Fruit fly (Drosophila melanogaster): ENCODE results near the gene Sik2.

The Sik2 gene

DNA sequence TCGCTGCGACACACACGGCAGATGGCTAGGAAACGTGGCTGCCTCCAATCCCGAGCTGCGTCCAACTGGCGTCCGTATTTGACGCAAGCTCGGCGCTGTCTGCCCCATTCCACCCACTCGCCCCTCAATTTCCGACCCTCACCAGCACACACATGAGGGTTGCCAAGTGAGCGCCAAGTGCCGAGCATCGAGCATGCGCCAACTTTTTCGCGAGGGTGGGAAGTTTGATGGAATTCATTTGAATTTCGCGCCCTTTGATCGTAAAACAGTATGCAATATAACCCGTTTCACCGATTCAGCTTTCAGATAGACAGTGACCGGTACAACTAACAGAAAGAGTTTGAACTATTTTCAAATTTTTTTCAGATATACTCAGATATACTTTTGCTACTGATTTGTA is at the start of gene Sik2:
Gene Sik2 (minus strand): TSS at position 67 of the 400 bp plus-strand sequence.
- no peak for TF ChIP-seq noc (tag; optimal IDR thresholded peaks at IDR 0.05)

DNA sequence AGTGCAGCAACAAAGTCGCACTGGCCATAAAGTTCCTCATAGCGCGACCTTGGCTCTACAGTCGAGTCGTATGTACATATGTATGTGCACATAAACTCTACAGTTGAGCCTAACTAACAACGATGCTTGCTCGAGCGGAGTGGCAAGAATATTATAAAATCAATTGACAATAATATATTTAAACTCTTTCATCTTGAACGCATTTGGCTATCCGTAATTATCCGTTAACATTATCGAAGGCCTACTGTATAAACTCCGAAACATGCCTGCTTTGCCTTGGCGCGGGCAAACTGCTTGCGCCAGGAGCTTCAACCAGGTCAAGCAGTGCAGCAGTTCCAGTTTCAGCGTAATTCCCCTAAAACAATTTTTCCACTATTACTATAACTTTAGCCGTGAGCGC is 46.9 kb upstream of the Sik2 start:
- TF ChIP-seq noc (tag; optimal IDR thresholded peaks at IDR 0.05): no peak

DNA sequence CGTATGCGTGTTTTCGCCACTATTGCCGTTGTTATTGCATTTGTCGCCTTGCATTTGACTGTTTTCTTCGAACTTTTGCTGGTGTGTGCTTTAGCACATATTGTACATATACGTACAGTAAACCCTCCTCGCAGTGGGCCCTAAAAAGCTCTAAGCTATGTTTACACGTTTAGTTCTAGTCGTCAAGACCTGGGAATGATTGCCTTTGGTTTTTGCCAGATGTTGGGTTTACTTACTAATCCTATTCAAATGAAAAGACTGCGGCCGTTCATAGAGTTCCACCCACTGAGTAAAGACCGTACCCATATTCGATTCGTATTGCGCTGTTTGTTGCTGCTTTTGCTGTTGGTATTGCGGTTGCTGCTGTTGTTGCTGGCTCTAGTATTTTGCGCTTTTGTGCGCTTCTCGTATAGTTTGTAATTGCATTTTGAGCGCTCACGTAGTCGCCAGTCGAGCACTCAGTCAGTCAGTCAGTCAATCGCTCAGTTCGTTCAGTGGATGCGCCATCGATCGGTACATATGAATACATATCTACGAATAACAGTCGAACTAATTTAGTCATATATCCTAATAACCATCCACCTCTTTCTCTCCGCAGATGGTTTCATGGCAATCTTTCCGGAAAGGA is 46.2 kb upstream of the Sik2 start:
- TF ChIP-seq noc (tag; optimal IDR thresholded peaks at IDR 0.05): no peak

DNA sequence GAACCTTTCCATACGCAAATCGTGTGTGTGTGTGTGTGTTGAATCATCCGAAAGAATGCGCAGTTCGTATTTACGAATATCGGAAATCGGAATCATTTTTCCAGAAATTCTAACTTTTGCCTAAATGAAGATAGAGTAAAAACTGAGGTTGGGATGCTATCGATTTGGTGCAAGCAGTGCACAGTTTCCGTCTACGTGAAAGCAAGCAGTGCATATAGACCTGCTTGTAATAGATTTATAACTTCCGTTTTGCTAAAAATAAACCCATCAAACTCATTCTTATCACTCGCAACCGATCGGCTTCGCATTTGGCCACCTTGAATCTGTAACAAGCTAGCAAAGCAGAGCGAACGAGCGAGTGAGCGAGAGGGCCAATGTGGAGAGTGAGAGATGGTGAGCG is 44.7 kb upstream of the Sik2 start:
- no peak for TF ChIP-seq noc (tag; optimal IDR thresholded peaks at IDR 0.05)

DNA sequence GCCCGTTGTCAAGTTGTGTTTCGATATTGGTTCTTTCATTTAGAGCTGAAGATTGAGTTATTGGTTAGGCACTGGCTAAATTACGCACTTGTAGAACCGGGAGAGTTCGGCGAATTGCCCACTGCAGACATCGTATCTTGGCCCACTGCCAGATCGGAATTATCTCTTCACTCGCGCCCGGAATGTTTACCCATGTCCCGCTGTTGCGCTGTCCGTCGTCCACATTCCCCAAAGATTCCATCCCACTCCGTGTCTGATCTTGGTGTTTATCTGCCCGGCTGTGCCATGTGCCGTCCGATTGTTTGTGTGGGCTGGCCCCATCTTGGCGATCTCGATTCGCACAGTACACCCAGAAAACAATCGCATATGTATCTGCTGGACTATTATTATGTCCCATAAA is 42.6 kb upstream of the Sik2 start:
- no peak for TF ChIP-seq noc (tag; optimal IDR thresholded peaks at IDR 0.05)

DNA sequence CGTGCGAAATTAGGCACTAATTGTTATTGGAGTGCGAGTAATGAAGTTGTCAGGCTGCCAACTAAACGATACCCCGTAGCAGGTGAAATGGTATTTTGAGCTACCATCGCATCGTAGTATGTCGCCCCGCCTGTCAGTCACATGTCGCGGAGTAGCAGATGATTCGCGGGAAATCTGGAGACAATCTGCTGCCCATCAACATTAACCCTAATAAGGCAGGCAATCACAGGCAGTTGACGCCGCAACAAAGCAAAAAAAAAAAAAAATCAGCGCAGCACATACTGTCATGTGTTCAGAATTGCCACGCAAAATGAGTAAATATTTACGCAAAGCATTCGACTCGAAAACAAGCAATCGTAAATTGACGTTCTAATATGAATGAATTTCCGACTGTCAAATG is 42.1 kb upstream of the Sik2 start:
- no peak for TF ChIP-seq noc (tag; optimal IDR thresholded peaks at IDR 0.05)

DNA sequence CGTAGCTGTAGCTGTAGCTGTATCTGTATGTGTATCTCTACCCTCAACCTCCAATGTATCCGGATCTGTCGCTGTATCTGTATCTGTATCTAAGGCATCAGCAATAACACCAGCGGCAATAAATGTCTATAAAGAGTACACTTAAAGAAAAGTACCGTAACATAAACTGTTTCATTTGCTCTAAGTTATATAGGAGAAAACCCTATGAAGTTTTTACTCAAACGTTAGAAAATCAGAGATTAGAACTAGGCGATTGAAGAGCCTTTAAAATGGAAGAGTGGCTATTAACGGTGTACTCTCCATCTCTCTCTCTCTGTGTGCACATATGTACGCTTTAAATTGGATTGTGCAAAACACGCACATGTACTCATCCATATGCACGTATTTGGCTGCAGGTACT is 36.6 kb upstream of the Sik2 start:
- no peak for TF ChIP-seq noc (tag; optimal IDR thresholded peaks at IDR 0.05)

DNA sequence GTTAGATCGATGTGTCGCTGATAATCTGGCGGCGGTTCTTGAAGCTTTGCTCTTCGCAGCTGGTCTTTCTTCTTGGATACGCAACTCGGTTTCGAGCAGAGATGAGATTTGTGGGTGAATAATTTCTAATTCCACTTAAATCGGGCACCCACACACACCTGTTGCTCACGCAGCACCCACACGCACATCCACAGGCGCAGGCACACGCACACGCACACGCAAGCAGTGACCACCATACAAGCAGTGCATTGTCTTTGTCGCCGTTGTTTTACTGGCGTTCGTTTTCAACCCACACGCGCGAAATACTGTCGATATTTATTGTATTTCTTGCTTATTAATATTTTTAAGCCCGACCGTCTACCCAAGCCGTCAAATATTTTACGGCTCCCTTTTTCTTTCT is 34.6 kb upstream of the Sik2 start:
- TF ChIP-seq noc (tag; optimal IDR thresholded peaks at IDR 0.05): no peak

DNA sequence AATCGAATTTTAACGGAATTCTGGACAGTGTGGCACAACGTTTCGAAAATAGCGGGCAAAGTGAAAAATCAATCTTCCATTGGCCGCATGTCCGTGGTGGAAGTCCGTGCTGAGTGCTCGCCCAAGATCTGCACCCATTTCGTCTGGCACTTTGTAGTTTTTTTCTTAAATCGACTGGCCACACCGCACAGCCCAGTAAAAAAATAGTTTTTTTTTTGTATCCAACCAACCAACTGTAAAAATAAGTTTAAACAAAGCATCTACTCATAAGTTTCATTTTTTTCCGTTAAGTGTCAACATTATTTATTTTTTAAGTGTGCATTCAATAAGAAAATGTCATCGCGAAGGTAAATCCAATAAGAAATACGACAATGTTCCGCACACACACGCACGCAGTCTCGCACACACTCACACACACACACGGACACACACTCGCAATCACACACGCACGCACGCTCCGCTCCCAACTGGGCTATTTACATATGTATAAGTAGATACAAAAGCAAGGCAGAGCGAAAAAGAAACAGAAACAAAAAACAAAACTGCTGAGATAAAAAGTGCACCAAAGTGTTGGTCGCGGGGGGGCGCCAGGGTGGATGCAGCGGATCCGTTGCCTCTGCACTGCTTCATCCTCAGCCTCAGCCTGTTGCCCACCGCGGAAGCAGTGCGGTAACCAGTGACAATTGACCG is 32.5 kb upstream of the Sik2 start, which contains the start of gene csw:
Gene csw (plus strand): TSS at position 163 of the 690 bp plus-strand sequence.
- peak; percentile 12 for TF ChIP-seq noc (tag; optimal IDR thresholded peaks at IDR 0.05)

DNA sequence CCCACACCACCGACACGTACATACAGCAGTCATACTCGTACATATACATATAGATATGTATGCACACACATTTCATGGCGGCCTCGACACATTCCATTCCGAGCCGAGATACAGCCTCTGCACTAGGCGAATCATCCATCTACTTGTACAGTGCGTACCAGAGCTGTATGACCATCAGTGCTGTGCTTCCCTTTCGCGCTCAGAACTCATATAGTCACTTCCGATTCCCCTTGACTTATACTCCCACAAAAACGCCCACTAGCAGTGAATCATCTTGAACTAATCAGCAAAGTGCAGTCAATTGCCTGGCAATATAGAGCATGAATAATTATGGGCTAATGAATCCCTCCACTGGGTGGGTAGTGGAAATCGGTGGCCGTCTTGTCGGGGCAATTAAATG is 28.1 kb upstream of the Sik2 start:
- TF ChIP-seq noc (tag; optimal IDR thresholded peaks at IDR 0.05): no peak

DNA sequence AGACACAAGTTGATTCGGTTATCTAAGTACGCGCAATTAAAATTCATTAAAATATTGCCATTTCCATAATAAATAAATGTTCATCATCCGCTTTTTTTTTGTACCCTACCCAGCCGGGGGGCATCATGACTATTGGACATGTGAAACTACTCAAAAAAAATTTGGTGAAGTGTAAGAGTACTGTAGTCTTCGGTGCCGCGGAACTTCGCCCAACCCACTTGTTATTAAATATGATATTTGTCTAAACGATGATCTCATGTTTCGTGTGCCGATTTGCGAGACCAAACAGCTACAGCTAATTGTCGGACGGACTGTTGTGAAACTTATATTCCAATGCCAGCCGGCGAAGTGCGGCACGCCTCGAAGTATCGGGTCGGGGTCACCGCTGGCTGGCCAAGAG is 27.1 kb upstream of the Sik2 start:
- no peak for TF ChIP-seq noc (tag; optimal IDR thresholded peaks at IDR 0.05)

DNA sequence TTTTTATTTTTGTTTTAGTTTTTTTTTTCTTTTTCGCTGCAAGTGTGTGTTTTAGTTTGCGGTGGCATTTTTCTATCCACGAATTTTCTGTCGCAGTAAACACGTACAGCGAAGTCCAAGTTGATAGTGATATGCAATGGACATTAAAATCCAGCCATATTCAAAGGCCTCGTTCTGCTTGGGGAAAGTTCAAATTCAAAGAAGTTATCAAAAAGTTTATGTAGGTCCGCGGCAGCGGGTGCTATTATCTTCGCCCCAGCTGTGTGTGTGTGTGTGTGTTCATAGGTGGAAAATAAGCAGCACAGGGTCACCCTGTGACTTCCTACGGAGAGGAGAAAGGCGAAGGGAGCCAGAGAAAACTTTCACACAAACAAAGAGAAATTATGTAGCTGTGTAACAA is 25.8 kb upstream of the Sik2 start:
- TF ChIP-seq noc (tag; optimal IDR thresholded peaks at IDR 0.05): peak; percentile 18

DNA sequence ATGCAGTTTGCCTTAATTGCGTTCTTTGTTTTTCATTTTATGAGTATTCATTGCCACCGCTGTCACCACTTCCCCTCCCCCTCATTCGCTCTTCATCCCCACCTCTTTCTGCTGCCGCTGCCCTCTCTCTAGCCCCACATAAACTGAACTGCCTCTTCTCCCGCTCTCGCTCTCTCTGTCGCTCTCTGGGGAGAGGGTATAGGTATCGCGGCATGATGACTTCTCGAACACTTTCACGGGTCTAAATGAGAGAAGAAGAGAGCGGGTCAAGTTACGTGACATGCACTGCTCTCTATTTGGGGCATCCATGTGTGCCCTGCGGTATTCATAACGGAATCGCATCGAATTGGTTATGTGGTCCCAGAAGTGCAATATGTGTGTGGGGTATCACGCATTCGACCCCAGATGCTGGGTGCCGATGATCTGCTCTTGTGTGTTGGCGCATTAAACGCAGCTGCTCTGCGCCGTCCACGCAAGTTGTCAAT is 22.0 kb upstream of the Sik2 start:
- TF ChIP-seq noc (tag; optimal IDR thresholded peaks at IDR 0.05): peak; percentile 43

DNA sequence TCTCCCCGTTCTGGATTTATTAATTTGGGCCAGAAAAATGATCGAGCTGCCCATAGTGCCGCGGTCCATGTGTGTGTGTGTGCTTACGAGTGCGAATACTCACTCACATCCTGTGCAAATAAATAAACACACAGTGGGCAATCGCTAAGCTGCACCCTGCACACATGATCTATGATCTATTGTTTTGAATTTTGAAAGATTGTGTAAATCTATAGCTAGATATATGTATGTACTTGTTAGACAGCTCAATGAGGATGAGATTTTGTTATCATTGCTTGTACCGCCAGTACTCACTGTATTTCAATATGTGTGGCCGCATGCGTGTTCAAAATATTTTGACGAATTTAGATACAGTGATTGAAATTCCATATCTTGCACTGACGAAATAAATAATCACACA is 21.4 kb upstream of the Sik2 start:
- TF ChIP-seq noc (tag; optimal IDR thresholded peaks at IDR 0.05): peak; percentile 91

DNA sequence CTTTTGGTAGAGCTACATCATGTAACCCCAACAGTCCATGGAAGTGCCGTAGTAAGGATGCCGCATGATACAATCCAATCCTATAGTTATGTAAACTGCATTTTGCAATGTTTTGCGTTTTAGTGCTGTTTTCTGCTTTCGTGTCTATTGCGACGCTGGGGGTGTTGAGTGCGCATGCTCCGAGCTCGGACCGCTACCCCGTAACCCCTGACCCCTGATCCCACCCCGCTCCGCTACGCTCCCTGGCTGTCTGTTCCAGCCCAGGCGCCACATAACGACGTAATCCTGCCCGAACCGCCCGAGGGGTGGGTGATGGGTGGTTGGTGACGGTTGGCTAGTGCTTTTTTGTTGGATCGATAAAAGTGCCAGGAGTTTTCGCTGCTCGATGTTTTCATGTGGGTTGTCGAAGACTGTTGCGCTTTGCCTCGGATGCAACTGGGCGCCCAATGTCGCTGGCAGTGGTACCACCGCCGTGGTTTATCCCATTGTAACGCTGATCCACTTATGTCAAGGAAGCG is 20.2 kb upstream of the Sik2 start:
- TF ChIP-seq noc (tag; optimal IDR thresholded peaks at IDR 0.05): no peak

DNA sequence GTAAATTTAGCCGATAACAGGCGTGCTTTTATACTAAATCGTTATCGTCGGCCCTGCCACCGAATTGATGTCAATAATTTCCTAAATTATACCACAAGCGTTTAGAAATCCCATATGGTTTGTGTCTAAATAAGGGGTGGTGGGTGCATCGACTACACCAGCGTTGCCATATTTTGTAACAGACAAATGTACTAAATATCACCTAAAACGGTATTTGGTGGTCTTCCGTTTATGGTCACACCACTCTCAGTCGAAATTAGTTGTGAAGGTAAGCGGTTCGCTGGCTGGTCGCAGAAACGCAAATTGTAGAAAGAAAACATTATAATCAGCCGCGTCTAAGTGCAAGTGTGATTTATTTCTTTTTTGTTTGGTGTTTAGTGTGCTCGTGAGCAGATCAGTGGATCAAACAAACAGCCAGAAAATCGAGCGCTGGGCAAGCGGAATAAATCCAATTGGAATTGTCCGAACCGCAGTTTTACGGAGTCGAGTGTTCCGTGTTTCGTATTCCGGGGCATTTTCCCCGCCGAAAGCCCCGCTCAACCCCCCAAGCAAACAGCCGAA is 18.7 kb upstream of the Sik2 start, which contains the start of the genes CG16903 and Unc-76:
Gene CG16903 (minus strand): TSS at position 39 of the 561 bp plus-strand sequence.
Gene Unc-76 (plus strand): TSS at position 244 of the 561 bp plus-strand sequence.
- peak; percentile 45 for TF ChIP-seq noc (tag; optimal IDR thresholded peaks at IDR 0.05)
